Fruit fly (Drosophila melanogaster) whole organism: ENCODE measurements around the gene ppk14.

Experiments
- Dll ChIP-seq: fragments of >200 bp; optimal IDR thresholded peaks from 2 replicates; lab custom pipeline; 2017
- pan ChIP-seq: fragments of >200 bp; optimal IDR thresholded peaks from 2 replicates; lab custom pipeline; 2017

- TF ChIP-seq pan (lab: Kevin White, UChicago) (no peak), Dll (lab: Kevin White, UChicago) (no peak)
These were observed 12.2 kb downstream of the ppk14 start for dm6 chr2L:6366924-6367323.
